Fruit fly (Drosophila melanogaster) Kc167 (cell line): ENCODE data around the gene baf.

Experiments
- Myc ChIP-seq: fragments of >200 bp; optimal IDR thresholded peaks from 2 replicates; lab custom pipeline; 2017; ENCODE audit warnings: missing external identifiers
- ttk ChIP-seq: sonication (Bioruptor generic); optimal IDR thresholded peaks from 2 replicates; lab custom pipeline; 2017; ENCODE audit warnings: missing external identifiers

DNA sequence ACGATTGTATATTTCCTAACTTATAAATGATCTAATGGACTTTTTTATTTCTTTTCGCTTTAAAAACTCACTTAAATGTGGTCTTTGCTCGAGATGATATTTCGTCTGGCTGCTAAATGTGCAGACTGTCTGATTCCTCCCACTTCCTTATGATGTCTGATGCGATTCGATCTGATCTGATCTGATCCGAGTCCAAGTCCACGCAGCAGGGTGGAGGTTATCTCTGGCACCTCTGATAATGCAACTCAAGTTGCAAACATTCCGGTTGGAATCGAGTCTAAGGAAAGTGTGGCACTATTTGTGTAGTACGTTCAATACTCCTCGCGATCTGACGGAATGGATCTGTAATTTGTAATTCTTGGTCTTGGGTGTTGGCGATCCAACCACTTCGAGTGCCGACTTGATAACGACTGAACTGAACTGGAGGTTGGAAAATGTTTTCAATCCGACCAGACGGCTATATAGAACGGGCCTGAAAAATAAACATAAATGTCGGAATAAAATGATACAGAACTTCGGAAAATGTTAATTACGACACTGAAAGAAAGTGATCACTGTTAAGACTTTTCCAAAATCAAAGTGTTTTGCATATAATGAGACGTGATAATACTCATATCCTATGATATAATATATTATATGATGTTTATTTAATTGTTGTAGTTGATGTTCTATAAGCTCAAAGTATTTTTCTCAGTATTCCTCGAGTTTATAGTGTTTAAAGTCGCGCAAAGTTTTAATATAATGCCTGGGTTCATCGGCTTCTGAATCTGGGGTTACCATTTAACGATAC lies 31.8 kb upstream of the baf start:
- TF ChIP-seq Myc (lab: Kevin White, UChicago) (no peak), ttk (lab: Kevin White, UChicago) (no peak)
